Fruit fly (Drosophila melanogaster) whole organism, embryonic: ENCODE data around the gene mRpL46.

Experiments used
- Asciz ChIP-seq: fragments of 200-800 bp; sonication (Bioruptor generic); optimal IDR thresholded peaks from 2 replicates; lab custom pipeline; 2017; ENCODE audit warnings: missing biosample characterization, mild to moderate bottlenecking, missing genetic modification characterization, missing genetic modification reagents
- CG10209 ChIP-seq: fragments of 200-800 bp; sonication (Bioruptor generic); optimal IDR thresholded peaks from 3 replicates; lab custom pipeline; 2017; ENCODE audit warnings: missing biosample characterization, mild to moderate bottlenecking, missing genetic modification characterization, missing genetic modification reagents
- CG10979 ChIP-seq: fragments of 200-800 bp; sonication (Bioruptor generic); optimal IDR thresholded peaks from 2 replicates; lab custom pipeline; 2018; ENCODE audit warnings: missing biosample characterization, mild to moderate bottlenecking, missing genetic modification characterization, moderate library complexity
- CG11504 ChIP-seq: fragments of 200-800 bp; sonication (Bioruptor generic); optimal IDR thresholded peaks from 3 replicates; lab custom pipeline; 2019; ENCODE audit warnings: missing biosample characterization, mild to moderate bottlenecking, missing genetic modification characterization, moderate library complexity
- CG11695 ChIP-seq: fragments of 200-800 bp; sonication (Bioruptor generic); IDR thresholded peaks from 3 replicates; pipeline ENCODE4 v1.3.6; 2022; ENCODE audit warnings: missing biosample characterization, missing genetic modification characterization
- CG12155 ChIP-seq: fragments of 200-800 bp; sonication (Bioruptor generic); optimal IDR thresholded peaks from 3 replicates; lab custom pipeline; 2016; ENCODE audit warnings: missing biosample characterization, missing genetic modification characterization
- CG12236 ChIP-seq: fragments of 200-800 bp; sonication (Bioruptor generic); optimal IDR thresholded peaks from 2 replicates; lab custom pipeline; 2016; ENCODE audit warnings: missing biosample characterization, missing genetic modification characterization
- CG14441 ChIP-seq: fragments of 200-800 bp; sonication (Bioruptor generic); IDR thresholded peaks from 2 replicates; pipeline ENCODE4 v1.3.6; 2022; ENCODE audit warnings: missing biosample characterization, missing genetic modification characterization
- CG15269 ChIP-seq: fragments of 200-800 bp; sonication (Bioruptor generic); optimal IDR thresholded peaks from 2 replicates; lab custom pipeline; 2018; ENCODE audit warnings: missing biosample characterization, mild to moderate bottlenecking, missing genetic modification characterization, moderate library complexity
- CG16813 ChIP-seq: fragments of 200-800 bp; sonication (Bioruptor generic); IDR thresholded peaks from 3 replicates; pipeline ENCODE4 v1.3.6; 2022; ENCODE audit warnings: missing biosample characterization, missing genetic modification characterization; ENCODE audit not compliant: partially characterized antibody
- CG16815 ChIP-seq: fragments of 200-800 bp; sonication (Bioruptor generic); optimal IDR thresholded peaks from 3 replicates; lab custom pipeline; 2017; ENCODE audit warnings: missing biosample characterization, mild to moderate bottlenecking, missing genetic modification characterization
- CG17186 ChIP-seq: fragments of 200-800 bp; sonication (Bioruptor generic); optimal IDR thresholded peaks from 3 replicates; lab custom pipeline; 2017; ENCODE audit warnings: missing biosample characterization, missing genetic modification reagents, missing genetic modification characterization
- CG17361 ChIP-seq: fragments of 200-800 bp; sonication (Bioruptor generic); IDR thresholded peaks from 3 replicates; pipeline ENCODE4 v1.3.6; 2022; ENCODE audit warnings: missing biosample characterization, missing genetic modification characterization
- CG17912 ChIP-seq: fragments of 200-800 bp; sonication (Bioruptor generic); optimal IDR thresholded peaks from 2 replicates; lab custom pipeline; 2018; ENCODE audit warnings: missing biosample characterization, mild to moderate bottlenecking, missing genetic modification characterization
- CG34376 ChIP-seq: fragments of 200-800 bp; sonication (Bioruptor generic); optimal IDR thresholded peaks from 2 replicates; lab custom pipeline; 2018; ENCODE audit warnings: missing biosample characterization, mild to moderate bottlenecking, missing genetic modification characterization
- CG4617 ChIP-seq: fragments of 200-800 bp; sonication (Bioruptor generic); optimal IDR thresholded peaks from 3 replicates; lab custom pipeline; 2016; ENCODE audit warnings: missing biosample characterization, missing genetic modification characterization, borderline replicate concordance
- CG6175 ChIP-seq: fragments of 200-800 bp; sonication (Bioruptor generic); IDR thresholded peaks from 3 replicates; pipeline ENCODE4 v1.3.6; 2022; ENCODE audit warnings: missing biosample characterization, missing genetic modification characterization
- CG7745 ChIP-seq: fragments of 200-800 bp; sonication (Bioruptor generic); optimal IDR thresholded peaks from 2 replicates; lab custom pipeline; 2018; ENCODE audit warnings: missing biosample characterization, mild to moderate bottlenecking, missing genetic modification characterization, moderate library complexity
- CG7786 ChIP-seq: fragments of 200-800 bp; sonication (Bioruptor generic); optimal IDR thresholded peaks from 2 replicates; lab custom pipeline; 2016; ENCODE audit warnings: missing biosample characterization, missing genetic modification characterization
- CG9609 ChIP-seq: fragments of 200-800 bp; sonication (Bioruptor generic); optimal IDR thresholded peaks from 3 replicates; lab custom pipeline; 2016; ENCODE audit warnings: missing biosample characterization, missing genetic modification characterization
- CTCF ChIP-seq: fragments of 200-800 bp; sonication (Bioruptor generic); optimal IDR thresholded peaks from 2 replicates; lab custom pipeline; 2017; ENCODE audit warnings: missing biosample characterization, mild to moderate bottlenecking, missing genetic modification characterization, moderate library complexity
- Camta ChIP-seq: fragments of 200-800 bp; sonication (Bioruptor generic); optimal IDR thresholded peaks from 2 replicates; lab custom pipeline; 2016; ENCODE audit warnings: missing biosample characterization, missing genetic modification characterization
- Dip2 ChIP-seq: fragments of 200-800 bp; sonication (Bioruptor generic); IDR thresholded peaks from 2 replicates; pipeline ENCODE4 v1.3.6; 2022; ENCODE audit warnings: missing biosample characterization, missing genetic modification characterization
- ERR ChIP-seq: fragments of 200-800 bp; sonication (Bioruptor generic); optimal IDR thresholded peaks from 2 replicates; lab custom pipeline; 2016; ENCODE audit warnings: missing biosample characterization, missing genetic modification characterization
- Ets97D ChIP-seq: fragments of 200-800 bp; sonication (Bioruptor generic); optimal IDR thresholded peaks from 3 replicates; lab custom pipeline; 2016; ENCODE audit warnings: missing biosample characterization, missing genetic modification characterization
- GATAe ChIP-seq: fragments of 200-800 bp; sonication (Bioruptor generic); conservative IDR thresholded peaks from 2 replicates; pipeline ENCODE4 v1.3.6; 2022; ENCODE audit warnings: missing biosample characterization, missing genetic modification characterization
- MESR4 ChIP-seq: fragments of 200-800 bp; sonication (Bioruptor generic); optimal IDR thresholded peaks from 2 replicates; lab custom pipeline; 2018; ENCODE audit warnings: missing biosample characterization, mild to moderate bottlenecking, missing genetic modification characterization, moderate library complexity
- Myb ChIP-seq: fragments of 200-800 bp; sonication (Bioruptor generic); optimal IDR thresholded peaks from 2 replicates; lab custom pipeline; 2016; ENCODE audit warnings: missing biosample characterization, missing genetic modification characterization
- Neu2 ChIP-seq: fragments of 200-800 bp; sonication (Bioruptor generic); optimal IDR thresholded peaks from 3 replicates; lab custom pipeline; 2016; ENCODE audit warnings: missing biosample characterization, missing genetic modification characterization, borderline replicate concordance
- NfI ChIP-seq: fragments of 200-800 bp; sonication (Bioruptor generic); optimal IDR thresholded peaks from 3 replicates; lab custom pipeline; 2018; ENCODE audit warnings: missing biosample characterization, mild to moderate bottlenecking, missing genetic modification characterization, moderate library complexity
- Rx ChIP-seq: fragments of 200-800 bp; sonication (Bioruptor generic); IDR thresholded peaks from 2 replicates; pipeline ENCODE4 v1.3.6; 2022; ENCODE audit warnings: missing biosample characterization, missing genetic modification characterization
- Ssrp ChIP-seq: fragments of 200-800 bp; sonication (Bioruptor generic); optimal IDR thresholded peaks from 2 replicates; lab custom pipeline; 2018; ENCODE audit warnings: missing biosample characterization, mild to moderate bottlenecking, missing genetic modification characterization, moderate library complexity
- Xbp1 ChIP-seq: fragments of 200-800 bp; sonication (Bioruptor generic); optimal IDR thresholded peaks from 3 replicates; lab custom pipeline; 2016; ENCODE audit warnings: missing biosample characterization, mild to moderate bottlenecking, missing genetic modification characterization
- al ChIP-seq: fragments of 200-800 bp; sonication (Bioruptor generic); IDR thresholded peaks from 2 replicates; pipeline ENCODE4 v1.3.6; 2022; ENCODE audit warnings: missing biosample characterization, missing genetic modification characterization
- ato ChIP-seq: fragments of 200-800 bp; sonication (Bioruptor generic); IDR thresholded peaks from 2 replicates; pipeline ENCODE4 v1.3.6; 2022; ENCODE audit warnings: missing biosample characterization, missing genetic modification characterization; ENCODE audit not compliant: partially characterized antibody
- cg ChIP-seq: fragments of 200-800 bp; sonication (Bioruptor generic); optimal IDR thresholded peaks from 3 replicates; lab custom pipeline; 2019; ENCODE audit warnings: missing biosample characterization, mild to moderate bottlenecking, missing genetic modification characterization, moderate library complexity
- croc ChIP-seq: fragments of 200-800 bp; sonication (Bioruptor generic); conservative IDR thresholded peaks from 3 replicates; pipeline ENCODE4 v1.3.6; 2022; ENCODE audit warnings: missing biosample characterization, missing genetic modification characterization
- da ChIP-seq: fragments of 200-800 bp; sonication (Bioruptor generic); optimal IDR thresholded peaks from 2 replicates; lab custom pipeline; 2016; ENCODE audit warnings: missing biosample characterization, missing genetic modification characterization
- dysf ChIP-seq: fragments of 200-800 bp; sonication (Bioruptor generic); IDR thresholded peaks from 3 replicates; pipeline ENCODE4 v1.3.6; 2022; ENCODE audit warnings: missing biosample characterization, missing genetic modification characterization
- grn ChIP-seq: fragments of 200-800 bp; sonication (Bioruptor generic); optimal IDR thresholded peaks from 3 replicates; lab custom pipeline; 2017; ENCODE audit warnings: missing biosample characterization, missing genetic modification characterization
- nom ChIP-seq: fragments of 200-800 bp; sonication (Bioruptor generic); optimal IDR thresholded peaks from 2 replicates; lab custom pipeline; 2017; ENCODE audit warnings: missing biosample characterization, missing genetic modification characterization, mild to moderate bottlenecking, moderate library complexity, missing genetic modification reagents
- oc ChIP-seq: fragments of 200-800 bp; sonication (Bioruptor generic); optimal IDR thresholded peaks from 2 replicates; lab custom pipeline; 2018; ENCODE audit warnings: missing biosample characterization, mild to moderate bottlenecking, missing genetic modification characterization, moderate library complexity
- pum ChIP-seq: fragments of 200-800 bp; sonication (Bioruptor generic); optimal IDR thresholded peaks from 2 replicates; lab custom pipeline; 2016; ENCODE audit warnings: missing biosample characterization, missing genetic modification characterization
- sens ChIP-seq: fragments of 200-800 bp; sonication (Bioruptor generic); peaks from one replicate; lab custom pipeline; 2016; ENCODE audit warnings: missing biosample characterization, missing genetic modification characterization
- sim ChIP-seq: fragments of 200-800 bp; sonication (Bioruptor generic); IDR thresholded peaks from 2 replicates; pipeline ENCODE4 v1.3.6; 2022; ENCODE audit warnings: missing biosample characterization, missing genetic modification characterization
- sisA ChIP-seq: fragments of 200-800 bp; sonication (Bioruptor generic); IDR thresholded peaks from 2 replicates; pipeline ENCODE4 v1.3.6; 2022; ENCODE audit warnings: missing biosample characterization, missing genetic modification characterization
- sna ChIP-seq: fragments of 200-800 bp; sonication (Bioruptor generic); IDR thresholded peaks from 2 replicates; pipeline ENCODE4 v1.3.6; 2022; ENCODE audit warnings: missing biosample characterization, missing genetic modification characterization; ENCODE audit not compliant: partially characterized antibody
- sr ChIP-seq: fragments of 200-800 bp; sonication (Bioruptor generic); IDR thresholded peaks from 3 replicates; pipeline ENCODE4 v1.3.6; 2022; ENCODE audit warnings: missing biosample characterization, missing genetic modification characterization
- z ChIP-seq: fragments of 200-800 bp; sonication (Bioruptor generic); IDR thresholded peaks from 3 replicates; pipeline ENCODE4 v1.3.6; 2022; ENCODE audit warnings: missing biosample characterization, missing genetic modification characterization
- zen2 ChIP-seq: fragments of 200-800 bp; sonication (Bioruptor generic); IDR thresholded peaks from 3 replicates; pipeline ENCODE4 v1.3.6; 2022; ENCODE audit warnings: missing biosample characterization, missing genetic modification characterization; ENCODE audit not compliant: partially characterized antibody

The mRpL46 gene

dm6 chr3L:1794943-1795696 lies 17.9 kb downstream of the mRpL46 start, which contains the start of the genes alpha-Spec, dlt and Cdc37 (continued):
- TF ChIP-seq CG11695 (GFP tag; lab: Robert Waterston, UW) (no peak), CG10209 (GFP tag; lab: Kevin White, UChicago) (peak; percentile 2), cg (GFP tag; lab: Kevin White, UChicago) (peak; percentile 75), Camta (GFP tag; lab: Kevin White, UChicago) (peak; percentile 6), Neu2 (no peak), CG7786 (GFP tag; lab: Kevin White, UChicago) (no peak), Ets97D (GFP tag; lab: Kevin White, UChicago) (peak; percentile 81), CG14441 (no peak), Rx (GFP tag; lab: Robert Waterston, UW) (no peak), CTCF (GFP tag; lab: Kevin White, UChicago) (peak; percentile 95), CG7745 (no peak), Asciz (no peak), ERR (GFP tag; lab: Kevin White, UChicago) (no peak), Ssrp (no peak), sim (GFP tag; lab: Robert Waterston, UW) (no peak), grn (GFP tag; lab: Kevin White, UChicago) (no peak), CG34376 (GFP tag; lab: Kevin White, UChicago) (peak; percentile 31), al (GFP tag; lab: Robert Waterston, UW) (no peak), Dip2 (GFP tag; lab: Robert Waterston, UW) (no peak), nom (GFP tag; lab: Kevin White, UChicago) (peak; percentile 55), MESR4 (GFP tag; lab: Kevin White, UChicago) (peak; percentile 63), CG4617 (GFP tag; lab: Kevin White, UChicago) (peak; percentile 78), CG17912 (GFP tag; lab: Kevin White, UChicago) (no peak), croc (GFP tag; lab: Robert Waterston, UW) (no peak), CG12155 (GFP tag; lab: Kevin White, UChicago) (no peak), sens (GFP tag; lab: Kevin White, UChicago) (peak; percentile 84), CG17186 (GFP tag; lab: Kevin White, UChicago) (peak; percentile 77), NfI (GFP tag; lab: Kevin White, UChicago) (peak; percentile 35), Myb (GFP tag; lab: Kevin White, UChicago) (peak; percentile 45), oc (tag; lab: Kevin White, UChicago) (no peak), pum (no peak), CG12236 (GFP tag; lab: Kevin White, UChicago) (no peak), sna (peak; percentile 78), CG11504 (no peak), CG16815 (GFP tag; lab: Kevin White, UChicago) (no peak), CG10979 (tag; lab: Kevin White, UChicago) (peak; percentile 1), CG16813 (GFP tag; lab: Robert Waterston, UW) (peak; percentile 80), zen2 (GFP tag; lab: Robert Waterston, UW) (no peak; the same call in 2 of the 3 replicates), sr (GFP tag; lab: Robert Waterston, UW) (no peak), GATAe (GFP tag; lab: Robert Waterston, UW) (no peak), sisA (GFP tag; lab: Robert Waterston, UW) (no peak), ato (GFP tag; lab: Robert Waterston, UW) (peak; percentile 59), dysf (GFP tag; lab: Robert Waterston, UW) (0 out of 3 replicates have a peak, but pooled peaks have one; percentile 16), z (GFP tag; lab: Robert Waterston, UW) (no peak), CG9609 (GFP tag; lab: Kevin White, UChicago) (no peak), Xbp1 (GFP tag; lab: Kevin White, UChicago) (peak; percentile 17), CG17361 (GFP tag; lab: Robert Waterston, UW) (no peak), da (no peak), CG6175 (GFP tag; lab: Robert Waterston, UW) (no peak), CG15269 (no peak)
